Worm (Caenorhabditis elegans) whole organism, midembryonic: ENCODE data around the gene C54D10.13.

Source experiments
- T22C8.4 ChIP-seq: fragments of 200-800 bp; sonication (Bioruptor generic); IDR thresholded peaks from 2 replicates; pipeline ENCODE4 v1.3.6; 2022; ENCODE audit warnings: missing genetic modification characterization, missing compliant biosample characterization
- cog-1 ChIP-seq: sonication (generic microtip); optimal IDR thresholded peaks from 2 replicates; lab custom pipeline; 2016; ENCODE audit warnings: missing genetic modification characterization, missing compliant biosample characterization
- flt-1 ChIP-seq: fragments of 200-800 bp; sonication (Bioruptor generic); IDR thresholded peaks from 2 replicates; pipeline ENCODE4 v1.3.6; 2022; ENCODE audit warnings: missing genetic modification characterization, missing compliant biosample characterization
- klf-2 ChIP-seq: fragments of 200-800 bp; sonication (Bioruptor generic); conservative IDR thresholded peaks from 2 replicates; pipeline ENCODE4 v1.3.6; 2022; ENCODE audit warnings: missing genetic modification reagents, missing genetic modification characterization, missing compliant biosample characterization
- med-1 ChIP-seq: sonication (generic microtip); optimal IDR thresholded peaks from 2 replicates; lab custom pipeline; 2017; ENCODE audit warnings: missing genetic modification characterization, mild to moderate bottlenecking, missing compliant biosample characterization, antibody characterized with exemption, missing genetic modification reagents; ENCODE audit not compliant: insufficient read depth
- ref-1 ChIP-seq: fragments of 200-800 bp; sonication (Bioruptor generic); conservative IDR thresholded peaks from 2 replicates; pipeline ENCODE4 v1.3.6; 2022; ENCODE audit warnings: missing genetic modification reagents, missing genetic modification characterization, missing compliant biosample characterization
- tab-1 ChIP-seq: fragments of 200-800 bp; sonication (Bioruptor generic); IDR thresholded peaks from 2 replicates; pipeline ENCODE4 v1.3.6; 2022; ENCODE audit warnings: missing genetic modification characterization, missing compliant biosample characterization
- ztf-23 ChIP-seq: fragments of 200-800 bp; sonication (Bioruptor generic); IDR thresholded peaks from 2 replicates; pipeline ENCODE4 v1.3.6; 2022; ENCODE audit warnings: missing genetic modification reagents, missing genetic modification characterization, missing compliant biosample characterization
- ztf-29 ChIP-seq: fragments of 200-800 bp; sonication (Bioruptor generic); IDR thresholded peaks from 2 replicates; pipeline ENCODE4 v1.3.6; 2022; ENCODE audit warnings: missing genetic modification reagents, missing genetic modification characterization, missing compliant biosample characterization

Gene C54D10.13

DNA sequence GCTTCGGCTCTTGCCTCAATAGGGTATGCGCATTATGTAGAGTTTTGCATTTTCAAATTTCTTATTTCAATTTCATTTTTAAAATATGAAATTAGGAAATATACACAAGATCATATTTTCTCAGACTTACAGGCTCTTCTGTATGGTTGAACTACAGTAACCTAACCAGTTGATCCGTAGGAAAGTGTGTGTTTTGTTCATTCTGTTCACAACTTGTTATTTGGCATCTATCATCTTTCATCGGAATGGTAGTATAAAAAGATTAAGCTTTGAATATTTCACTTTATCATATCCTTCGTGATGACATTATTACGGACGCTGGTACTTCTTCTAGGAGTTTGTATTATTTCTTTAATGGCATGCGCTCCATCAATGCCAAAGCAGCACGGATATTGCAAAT lies 26.2 kb downstream of the C54D10.13 start, which contains the start of gene K01D12.10:
TSS of gene K01D12.10 (plus strand) at position 301 of the 400 bp plus-strand sequence.
- no peak for TF ChIP-seq T22C8.4
- TF ChIP-seq klf-2 (GFP tag; lab: Robert Waterston, UW) = no peak
- no peak for TF ChIP-seq tab-1 (GFP tag; lab: Robert Waterston, UW)
- TF ChIP-seq ref-1 (GFP tag; lab: Robert Waterston, UW) = no peak
- no peak for TF ChIP-seq ztf-23
- TF ChIP-seq cog-1 (tag; lab: Kevin White, UChicago) = no peak
- TF ChIP-seq med-1 (GFP tag; lab: Kevin White, UChicago) = no peak
- no peak for TF ChIP-seq ztf-29 (GFP tag; lab: Robert Waterston, UW)
- TF ChIP-seq flt-1 = no peak

DNA sequence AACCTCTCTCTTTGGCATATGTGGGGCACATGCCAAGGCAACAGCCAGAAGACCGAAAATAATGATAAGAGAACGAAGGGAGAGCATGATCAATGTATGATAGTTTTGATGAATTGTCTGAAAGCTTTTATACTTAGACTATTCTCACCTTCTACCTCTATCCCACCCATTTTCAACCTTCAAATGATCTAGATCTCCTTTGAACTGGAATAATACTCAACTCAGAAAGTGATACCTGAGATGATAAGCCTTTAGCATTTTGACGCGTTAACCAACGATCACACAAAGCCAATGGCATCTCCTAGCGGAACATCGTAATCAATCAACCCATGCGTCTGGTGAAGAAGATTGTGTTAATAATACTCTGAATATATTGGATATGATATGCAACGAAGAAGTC lies 27.5 kb downstream of the C54D10.13 start, which contains the start of gene K01D12.9:
TSS of gene K01D12.9 (minus strand) at position 101 of the 400 bp plus-strand sequence.
- TF ChIP-seq klf-2 (GFP tag; lab: Robert Waterston, UW) = no peak
- TF ChIP-seq cog-1 (tag; lab: Kevin White, UChicago) = no peak
- no peak for TF ChIP-seq med-1 (GFP tag; lab: Kevin White, UChicago)
- no peak for TF ChIP-seq ztf-23
- TF ChIP-seq T22C8.4 = no peak
- TF ChIP-seq tab-1 (GFP tag; lab: Robert Waterston, UW) = no peak
- TF ChIP-seq ref-1 (GFP tag; lab: Robert Waterston, UW) = no peak
- no peak for TF ChIP-seq flt-1
- TF ChIP-seq ztf-29 (GFP tag; lab: Robert Waterston, UW) = no peak

DNA sequence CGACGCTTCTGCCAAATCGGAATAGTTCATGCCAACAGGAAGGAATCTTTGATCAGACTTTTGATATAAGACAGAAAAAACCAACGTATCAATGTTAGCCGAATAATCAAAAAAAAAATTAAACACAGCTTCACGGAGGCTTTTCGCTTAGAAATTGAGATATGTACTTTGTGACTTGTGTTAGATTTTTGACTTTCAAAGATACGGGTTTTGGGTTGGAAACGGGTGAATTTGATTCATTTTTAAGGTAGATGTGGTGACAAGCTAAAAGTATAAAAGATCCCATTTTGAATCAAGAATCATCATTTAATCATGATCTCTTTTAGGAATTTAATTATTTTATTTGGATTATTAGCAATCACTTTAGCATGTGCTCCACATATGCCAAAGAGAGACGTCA lies 29.7 kb downstream of the C54D10.13 start, which contains the start of gene K01D12.8:
TSS of gene K01D12.8 (plus strand) at position 301 of the 400 bp plus-strand sequence.
- TF ChIP-seq tab-1 (GFP tag; lab: Robert Waterston, UW) (no peak), klf-2 (GFP tag; lab: Robert Waterston, UW) (no peak), cog-1 (tag; lab: Kevin White, UChicago) (no peak), ref-1 (GFP tag; lab: Robert Waterston, UW) (no peak), ztf-29 (GFP tag; lab: Robert Waterston, UW) (no peak), T22C8.4 (no peak), flt-1 (no peak), med-1 (GFP tag; lab: Kevin White, UChicago) (no peak), ztf-23 (no peak)

ce11 chrV:12401383-12401782 lies 30.7 kb downstream of the C54D10.13 start, which contains the start of gene K01D12.7:
Gene K01D12.7 (minus strand): TSS chrV:12401483.
- TF ChIP-seq ztf-23 (no peak), klf-2 (GFP tag; lab: Robert Waterston, UW) (no peak), cog-1 (tag; lab: Kevin White, UChicago) (no peak), ztf-29 (GFP tag; lab: Robert Waterston, UW) (no peak), tab-1 (GFP tag; lab: Robert Waterston, UW) (no peak), flt-1 (no peak), med-1 (GFP tag; lab: Kevin White, UChicago) (no peak), T22C8.4 (no peak), ref-1 (GFP tag; lab: Robert Waterston, UW) (no peak)

DNA sequence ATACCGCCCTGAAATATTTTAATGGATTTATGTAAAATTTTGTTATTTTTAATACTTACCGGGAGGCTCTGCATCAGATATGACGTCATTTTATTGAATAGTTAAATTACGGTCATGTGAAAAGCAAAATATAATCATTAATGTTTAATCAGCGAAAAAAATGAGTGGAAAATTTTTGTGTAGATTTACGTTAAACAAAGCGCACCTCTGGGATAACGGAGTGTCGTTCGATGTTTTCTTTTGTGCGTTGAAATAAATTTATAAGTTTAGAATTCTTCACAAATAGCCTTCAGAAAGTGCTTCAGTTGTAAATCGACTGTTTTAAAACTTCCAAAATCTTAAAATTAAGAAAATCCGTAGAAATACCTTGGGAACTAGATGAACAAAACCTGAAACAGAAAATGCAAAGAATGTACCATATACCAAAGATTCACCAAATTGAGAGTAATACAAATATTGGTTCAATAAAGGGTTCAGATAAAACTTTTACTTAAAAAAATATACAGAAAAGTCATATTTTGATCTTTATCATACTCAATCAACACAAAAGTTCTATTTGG lies 31.3 kb downstream of the C54D10.13 start, which contains the start of the genes K01D12.20 and miga-1:
TSS of gene K01D12.20 (minus strand) at position 138 of the 560 bp plus-strand sequence.
TSS of gene miga-1 (minus strand) at position 183 of the 560 bp plus-strand sequence.
- TF ChIP-seq cog-1 (tag; lab: Kevin White, UChicago) (no peak), klf-2 (GFP tag; lab: Robert Waterston, UW) (no peak), ztf-23 (no peak), ref-1 (GFP tag; lab: Robert Waterston, UW) (no peak), T22C8.4 (no peak), ztf-29 (GFP tag; lab: Robert Waterston, UW) (no peak), tab-1 (GFP tag; lab: Robert Waterston, UW) (no peak), flt-1 (no peak), med-1 (GFP tag; lab: Kevin White, UChicago) (no peak)

- TF ChIP-seq ref-1 (GFP tag; lab: Robert Waterston, UW) (no peak), klf-2 (GFP tag; lab: Robert Waterston, UW) (no peak), cog-1 (tag; lab: Kevin White, UChicago) (no peak), ztf-29 (GFP tag; lab: Robert Waterston, UW) (no peak)
Measured at ce11 chrV:12397545-12397944, 34.5 kb downstream of the C54D10.13 start, which contains the start of gene K01D12.5. Gene K01D12.5 (plus strand): TSS chrV:12397845.

ce11 chrV:12395699-12396098 lies 36.4 kb downstream of the C54D10.13 start, which contains the start of gene twk-14:
Gene twk-14 (minus strand): TSS chrV:12395706.
- TF ChIP-seq ztf-29 (GFP tag; lab: Robert Waterston, UW) (no peak), ztf-23 (no peak), flt-1 (no peak), med-1 (GFP tag; lab: Kevin White, UChicago) (no peak), tab-1 (GFP tag; lab: Robert Waterston, UW) (no peak), cog-1 (tag; lab: Kevin White, UChicago) (no peak), klf-2 (GFP tag; lab: Robert Waterston, UW) (no peak), T22C8.4 (no peak), ref-1 (GFP tag; lab: Robert Waterston, UW) (no peak)

DNA sequence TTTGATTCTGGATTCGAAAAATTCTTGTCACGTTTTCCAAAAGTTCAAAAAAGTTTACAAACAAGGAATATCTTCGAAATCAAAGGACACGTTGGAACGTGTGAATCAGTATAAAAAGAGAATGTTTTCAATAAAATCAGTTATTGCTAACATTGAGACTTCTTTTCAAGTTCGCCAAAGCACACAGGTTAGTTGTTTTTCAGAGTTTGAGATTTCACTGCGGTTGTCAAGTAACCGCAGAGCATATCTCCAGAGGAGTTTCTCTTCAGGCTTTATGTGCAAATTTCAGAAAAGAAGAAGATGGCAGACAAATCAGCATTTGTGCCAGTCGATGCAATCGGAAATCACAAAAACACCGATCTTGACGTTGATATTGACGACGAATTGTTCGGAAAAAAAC lies 45.9 kb downstream of the C54D10.13 start, which contains the start of gene K01D12.15:
TSS of gene K01D12.15 (plus strand) at position 301 of the 400 bp plus-strand sequence.
- TF ChIP-seq cog-1 (tag; lab: Kevin White, UChicago) = no peak
- no peak for TF ChIP-seq ztf-29 (GFP tag; lab: Robert Waterston, UW)
- TF ChIP-seq med-1 (GFP tag; lab: Kevin White, UChicago) = no peak
- no peak for TF ChIP-seq ref-1 (GFP tag; lab: Robert Waterston, UW)
- no peak for TF ChIP-seq tab-1 (GFP tag; lab: Robert Waterston, UW)
- no peak for TF ChIP-seq T22C8.4
- TF ChIP-seq ztf-23 = no peak
- no peak for TF ChIP-seq flt-1
- no peak for TF ChIP-seq klf-2 (GFP tag; lab: Robert Waterston, UW)
